Worm (Caenorhabditis elegans): ENCODE data around the gene srw-11.

- no peak for TF ChIP-seq egl-27 (tag; optimal IDR thresholded peaks at IDR 0.05)
- TF ChIP-seq nhr-12 (tag; optimal IDR thresholded peaks at IDR 0.05) = no peak
- TF ChIP-seq lin-11 (tag; optimal IDR thresholded peaks at IDR 0.05) = no peak
- no peak for TF ChIP-seq ama-1 (optimal IDR thresholded peaks at IDR 0.05)
- no peak for TF ChIP-seq R02D3.7 (tag; optimal IDR thresholded peaks at IDR 0.05)
- TF ChIP-seq elt-1 (tag; optimal IDR thresholded peaks at IDR 0.05) = no peak
- no peak for TF ChIP-seq ztf-4 (tag; optimal IDR thresholded peaks at IDR 0.05)
- TF ChIP-seq elt-3 (tag; optimal IDR thresholded peaks at IDR 0.05) = no peak
- TF ChIP-seq snpc-4 (tag; optimal IDR thresholded peaks at IDR 0.05) = no peak
- TF ChIP-seq ceh-16 (tag; optimal IDR thresholded peaks at IDR 0.05) = no peak
- no peak for TF ChIP-seq nhr-129 (tag; optimal IDR thresholded peaks at IDR 0.05)
- no peak for TF ChIP-seq nhr-77 (tag; optimal IDR thresholded peaks at IDR 0.05)
These were observed 13.9 kb downstream of the srw-11 start for ce11 chrV:15226206-15226605.

All from whole organism, L2 larva.